Worm (Caenorhabditis elegans) whole organism, young adult: ENCODE results near the gene str-5.

Experiments
- F57A8.1 ChIP-seq: fragments of 200-800 bp; sonication (Bioruptor generic); optimal IDR thresholded peaks from 2 replicates; lab custom pipeline; 2018; ENCODE audit warnings: mild to moderate bottlenecking, missing genetic modification characterization, moderate library complexity, missing compliant biosample characterization
- akir-1 ChIP-seq: fragments of 200-800 bp; sonication (Bioruptor generic); optimal IDR thresholded peaks from 2 replicates; lab custom pipeline; 2018; ENCODE audit warnings: mild to moderate bottlenecking, missing genetic modification characterization, moderate library complexity, missing compliant biosample characterization
- ceh-27 ChIP-seq: fragments of 200-800 bp; sonication (Bioruptor generic); optimal IDR thresholded peaks from 2 replicates; lab custom pipeline; 2018; ENCODE audit warnings: mild to moderate bottlenecking, missing genetic modification characterization, moderate library complexity, missing compliant biosample characterization
- dpff-1 ChIP-seq: sonication (generic microtip); optimal IDR thresholded peaks from 2 replicates; lab custom pipeline; 2017; ENCODE audit warnings: mild to moderate bottlenecking, missing genetic modification characterization, missing compliant biosample characterization
- lin-35 ChIP-seq, 3 experiments: fragments of 150-350 bp in 2 of 3; sonication (generic microtip) in 1 of 3; optimal IDR thresholded peaks; 2 replicates each; lab custom pipeline; 2014 to 2018; ENCODE audit warnings: missing biosample characterization in 3 of 3, missing genetic modification characterization in 3 of 3, missing genetic modification reagents in 3 of 3
- madf-3 ChIP-seq: fragments of 200-800 bp; sonication (Bioruptor generic); IDR thresholded peaks from 2 replicates; pipeline ENCODE4 v1.3.6; 2022; ENCODE audit warnings: missing genetic modification reagents, missing genetic modification characterization, missing compliant biosample characterization
- zfh-2 ChIP-seq: fragments of 200-800 bp; sonication (Bioruptor generic); conservative IDR thresholded peaks from 2 replicates; pipeline ENCODE4 v1.3.6; 2022; ENCODE audit warnings: missing genetic modification reagents, missing genetic modification characterization, missing compliant biosample characterization

DNA sequence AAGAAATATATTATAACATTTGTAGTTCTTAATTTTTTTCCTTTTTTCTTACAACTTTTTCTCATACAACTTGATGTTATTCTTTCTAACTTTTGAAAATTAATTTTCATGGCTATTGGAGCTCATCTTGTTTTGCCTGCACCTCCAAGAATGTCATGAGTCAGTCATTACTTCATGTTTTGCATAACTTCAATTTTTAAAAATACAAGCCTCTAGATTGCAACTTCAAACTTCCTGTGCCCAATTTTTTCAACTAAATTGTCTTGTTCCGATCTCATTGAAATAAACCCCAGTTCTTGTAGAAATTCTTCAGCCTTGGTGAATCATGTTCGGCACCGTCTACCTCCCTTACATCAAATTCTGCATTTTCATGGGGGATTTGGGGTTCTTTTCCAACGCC lies 5.4 kb downstream of the str-5 start, which contains the start of gene str-9:
- TF ChIP-seq dpff-1 (tag; lab: Kevin White, UChicago): no peak
- TF ChIP-seq zfh-2 (GFP tag; lab: Robert Waterston, UW): no peak
- TF ChIP-seq madf-3 (GFP tag; lab: Robert Waterston, UW): no peak
- no peak for TF ChIP-seq akir-1 (GFP tag; lab: Kevin White, UChicago)
- TF ChIP-seq ceh-27 (GFP tag; lab: Kevin White, UChicago): no peak
- no peak for TF ChIP-seq F57A8.1 (GFP tag; lab: Kevin White, UChicago)
- TF ChIP-seq lin-35 (GFP tag; optimal IDR thresholded peaks at IDR 0.05; lab: Kevin White, UChicago): no peak
